Worm (Caenorhabditis elegans) whole organism, L4 larva: ENCODE data around the gene glr-2.

ENCODE experiments used
- F26F4.8 ChIP-seq: fragments of 200-800 bp; sonication (Bioruptor generic); conservative IDR thresholded peaks from 2 replicates; pipeline ENCODE4 v1.3.6; 2022; ENCODE audit warnings: missing genetic modification characterization, missing compliant biosample characterization
- F49E8.2 ChIP-seq: sonication (generic microtip); optimal IDR thresholded peaks from 2 replicates; lab custom pipeline; 2016; ENCODE audit warnings: missing compliant biosample characterization, mild to moderate bottlenecking, missing genetic modification characterization, borderline replicate concordance
- T20F7.1 ChIP-seq: fragments of 200-800 bp; sonication (Bioruptor generic); optimal IDR thresholded peaks from 2 replicates; lab custom pipeline; 2018; ENCODE audit warnings: mild to moderate bottlenecking, missing genetic modification characterization, missing compliant biosample characterization
- Y48G9A.11 ChIP-seq: fragments of 200-800 bp; sonication (Bioruptor generic); IDR thresholded peaks from 2 replicates; pipeline ENCODE4 v1.3.6; 2022; ENCODE audit warnings: missing genetic modification reagents, missing genetic modification characterization, missing compliant biosample characterization
- aly-2 ChIP-seq: sonication (generic microtip); optimal IDR thresholded peaks from 2 replicates; lab custom pipeline; 2018; ENCODE audit warnings: missing biosample characterization, missing genetic modification characterization
- attf-4 ChIP-seq: sonication (generic microtip); optimal IDR thresholded peaks from 3 replicates; lab custom pipeline; 2017; ENCODE audit warnings: missing biosample characterization, missing genetic modification characterization
- ceh-20 ChIP-seq: fragments of 200-800 bp; sonication (Bioruptor generic); IDR thresholded peaks from 2 replicates; pipeline ENCODE4 v1.3.6; 2022; ENCODE audit warnings: missing genetic modification reagents, missing genetic modification characterization, missing compliant biosample characterization
- ceh-32 ChIP-seq: sonication (generic microtip); optimal IDR thresholded peaks from 2 replicates; lab custom pipeline; 2016; ENCODE audit warnings: mild to moderate bottlenecking, missing genetic modification characterization, missing compliant biosample characterization; ENCODE audit not compliant: poor library complexity
- ceh-44 ChIP-seq: fragments of 200-800 bp; sonication (Bioruptor generic); IDR thresholded peaks from 2 replicates; pipeline ENCODE4 v1.3.6; 2022; ENCODE audit warnings: missing genetic modification reagents, missing genetic modification characterization, missing compliant biosample characterization
- ceh-62 ChIP-seq: sonication (generic microtip); optimal IDR thresholded peaks from 2 replicates; lab custom pipeline; 2017; ENCODE audit warnings: missing biosample characterization, missing genetic modification characterization
- ceh-82 ChIP-seq: sonication (generic microtip); optimal IDR thresholded peaks from 2 replicates; lab custom pipeline; 2017; ENCODE audit warnings: missing biosample characterization, missing genetic modification characterization
- daf-12 ChIP-seq: fragments of 150-350 bp; optimal IDR thresholded peaks from 2 replicates; lab custom pipeline; 2014; ENCODE audit warnings: missing biosample characterization, missing genetic modification reagents, missing genetic modification characterization
- daf-19 ChIP-seq: fragments of 200-800 bp; sonication (Bioruptor generic); conservative IDR thresholded peaks from 2 replicates; pipeline ENCODE4 v1.3.6; 2022; ENCODE audit warnings: missing genetic modification characterization, missing compliant biosample characterization
- dmd-6 ChIP-seq: fragments of 200-800 bp; sonication (Bioruptor generic); IDR thresholded peaks from 2 replicates; pipeline ENCODE4 v1.3.6; 2022; ENCODE audit warnings: missing genetic modification reagents, missing genetic modification characterization, missing compliant biosample characterization
- duxl-1 ChIP-seq: sonication (generic microtip); optimal IDR thresholded peaks from 2 replicates; lab custom pipeline; 2016; ENCODE audit warnings: mild to moderate bottlenecking, missing genetic modification characterization, moderate library complexity, missing compliant biosample characterization; ENCODE audit not compliant: poor library complexity
- dve-1 ChIP-seq: sonication (generic microtip); optimal IDR thresholded peaks from 2 replicates; lab custom pipeline; 2017; ENCODE audit warnings: antibody characterized with exemption, mild to moderate bottlenecking, missing genetic modification characterization, missing compliant biosample characterization; ENCODE audit not compliant: insufficient read depth
- egl-27 ChIP-seq: sonication (generic microtip); optimal IDR thresholded peaks from 3 replicates; lab custom pipeline; 2017; ENCODE audit warnings: missing biosample characterization, missing genetic modification reagents, missing genetic modification characterization
- egl-43 ChIP-seq: fragments of 200-800 bp; sonication (Bioruptor generic); IDR thresholded peaks from 2 replicates; pipeline ENCODE4 v1.3.6; 2022; ENCODE audit warnings: missing genetic modification reagents, missing genetic modification characterization, missing compliant biosample characterization
- fkh-10 ChIP-seq: fragments of 150-350 bp; optimal IDR thresholded peaks from 2 replicates; lab custom pipeline; 2014; ENCODE audit warnings: missing biosample characterization, missing genetic modification reagents, missing genetic modification characterization
- gei-8 ChIP-seq: fragments of 200-800 bp; sonication (Bioruptor generic); optimal IDR thresholded peaks from 2 replicates; lab custom pipeline; 2018; ENCODE audit warnings: mild to moderate bottlenecking, missing genetic modification characterization, missing compliant biosample characterization
- hif-1 ChIP-seq, 2 experiments: sonication (generic microtip); optimal IDR thresholded peaks; 2 replicates each; lab custom pipeline; 2016 to 2017; ENCODE audit warnings: missing compliant biosample characterization in 2 of 2, missing genetic modification characterization in 2 of 2, missing genetic modification reagents in 2 of 2, missing genotype in 2 of 2, mild to moderate bottlenecking in 1 of 2
- hlh-11 ChIP-seq: fragments of 200-800 bp; sonication (Bioruptor generic); optimal IDR thresholded peaks from 2 replicates; lab custom pipeline; 2018; ENCODE audit warnings: mild to moderate bottlenecking, missing genetic modification characterization, missing compliant biosample characterization
- hlh-30 ChIP-seq: sonication (generic microtip); optimal IDR thresholded peaks from 2 replicates; lab custom pipeline; 2017; ENCODE audit warnings: antibody characterized with exemption, mild to moderate bottlenecking, missing genetic modification characterization, missing compliant biosample characterization; ENCODE audit not compliant: insufficient read depth
- hmg-1.1 ChIP-seq: fragments of 200-800 bp; sonication (Bioruptor generic); IDR thresholded peaks from 2 replicates; pipeline ENCODE4 v1.3.6; 2022; ENCODE audit warnings: missing genetic modification reagents, missing genetic modification characterization, missing compliant biosample characterization
- jun-1 ChIP-seq: fragments of 150-350 bp; optimal IDR thresholded peaks from 2 replicates; lab custom pipeline; 2014; ENCODE audit warnings: missing biosample characterization, missing genetic modification reagents, missing genetic modification characterization
- lim-7 ChIP-seq: fragments of 200-800 bp; sonication (Bioruptor generic); IDR thresholded peaks from 2 replicates; pipeline ENCODE4 v1.3.6; 2022; ENCODE audit warnings: missing genetic modification characterization, missing compliant biosample characterization
- lin-1 ChIP-seq: fragments of 200-800 bp; sonication (Bioruptor generic); IDR thresholded peaks from 2 replicates; pipeline ENCODE4 v1.3.6; 2022; ENCODE audit warnings: missing genetic modification reagents, missing genetic modification characterization, missing compliant biosample characterization
- lin-13 ChIP-seq: fragments of 150-350 bp; optimal IDR thresholded peaks from 2 replicates; lab custom pipeline; 2014; ENCODE audit warnings: missing biosample characterization, missing genetic modification reagents, missing genetic modification characterization
- lin-15B ChIP-seq: fragments of 150-350 bp; sonication (generic microtip); optimal IDR thresholded peaks from 3 replicates; lab custom pipeline; 2014; ENCODE audit warnings: missing biosample characterization, missing genetic modification characterization
- lin-29 ChIP-seq: fragments of 200-800 bp; sonication (Bioruptor generic); IDR thresholded peaks from 2 replicates; pipeline ENCODE4 v1.3.6; 2022; ENCODE audit warnings: missing genetic modification reagents, missing genetic modification characterization, missing compliant biosample characterization
- madf-5 ChIP-seq, 2 experiments: fragments of 200-800 bp; sonication (Bioruptor generic); IDR thresholded peaks; 2 replicates each; pipeline ENCODE4 v1.3.6; 2022; ENCODE audit warnings: missing compliant biosample characterization in 2 of 2, missing genetic modification characterization in 2 of 2
- mdl-1 ChIP-seq, 2 experiments: fragments of 150-350 bp in 1 of 2; sonication (generic microtip) in 1 of 2; optimal IDR thresholded peaks; 2 replicates each; lab custom pipeline; 2014 to 2017; ENCODE audit warnings: missing biosample characterization in 2 of 2, missing genetic modification characterization in 2 of 2
- mdt-29 ChIP-seq: fragments of 200-800 bp; sonication (Bioruptor generic); IDR thresholded peaks from 2 replicates; pipeline ENCODE4 v1.3.6; 2022; ENCODE audit warnings: missing genetic modification reagents, missing genetic modification characterization, missing compliant biosample characterization
- mxl-2 ChIP-seq: fragments of 200-800 bp; sonication (Bioruptor generic); conservative IDR thresholded peaks from 2 replicates; pipeline ENCODE4 v1.3.6; 2022; ENCODE audit warnings: missing genetic modification reagents, missing genetic modification characterization, missing compliant biosample characterization
- nhr-10 ChIP-seq: fragments of 150-350 bp; optimal IDR thresholded peaks from 2 replicates; lab custom pipeline; 2014; ENCODE audit warnings: missing biosample characterization, missing genetic modification characterization
- nhr-102 ChIP-seq: sonication (generic microtip); optimal IDR thresholded peaks from 2 replicates; lab custom pipeline; 2016; ENCODE audit warnings: mild to moderate bottlenecking, missing genetic modification characterization, moderate library complexity, missing compliant biosample characterization
- nhr-111 ChIP-seq: fragments of 200-800 bp; sonication (Bioruptor generic); optimal IDR thresholded peaks from 2 replicates; lab custom pipeline; 2018; ENCODE audit warnings: mild to moderate bottlenecking, missing genetic modification characterization, missing compliant biosample characterization
- nhr-25 ChIP-seq: sonication (generic microtip); optimal IDR thresholded peaks from 2 replicates; lab custom pipeline; 2017; ENCODE audit warnings: missing genetic modification characterization, mild to moderate bottlenecking, missing compliant biosample characterization, antibody characterized with exemption, moderate library complexity, borderline replicate concordance; ENCODE audit not compliant: insufficient read depth
- nhr-76 ChIP-seq: fragments of 150-350 bp; optimal IDR thresholded peaks from 2 replicates; lab custom pipeline; 2014; ENCODE audit warnings: missing biosample characterization, missing genetic modification characterization
- pha-4 ChIP-seq, 2 experiments: fragments of 150-350 bp in 1 of 2; fragments of 200-800 bp in 1 of 2; sonication (Bioruptor generic) in 1 of 2; IDR thresholded peaks in 1 of 2; optimal IDR thresholded peaks in 1 of 2; 2 replicates each; pipeline versions ENCODE4 v1.3.6 to Lab custom; 2014 to 2022; ENCODE audit warnings: missing genetic modification characterization in 2 of 2, missing genetic modification reagents in 2 of 2, missing biosample characterization in 1 of 2, missing compliant biosample characterization in 1 of 2
- php-3 ChIP-seq: fragments of 200-800 bp; sonication (Bioruptor generic); IDR thresholded peaks from 2 replicates; pipeline ENCODE4 v1.3.6; 2022; ENCODE audit warnings: missing genetic modification reagents, missing genetic modification characterization, missing compliant biosample characterization
- pqm-1 ChIP-seq: sonication (generic microtip); optimal IDR thresholded peaks from 2 replicates; lab custom pipeline; 2017; ENCODE audit warnings: missing biosample characterization, missing genetic modification characterization
- snpc-1.2 ChIP-seq: fragments of 200-800 bp; sonication (Bioruptor generic); IDR thresholded peaks from 2 replicates; pipeline ENCODE4 v1.3.6; 2022; ENCODE audit warnings: missing genetic modification reagents, missing genetic modification characterization, missing compliant biosample characterization
- spr-1 ChIP-seq: sonication (generic microtip); optimal IDR thresholded peaks from 2 replicates; lab custom pipeline; 2016; ENCODE audit warnings: mild to moderate bottlenecking, missing genetic modification characterization, missing compliant biosample characterization
- tra-1 ChIP-seq: fragments of 200-800 bp; sonication (Bioruptor generic); IDR thresholded peaks from 2 replicates; pipeline ENCODE4 v1.3.6; 2022; ENCODE audit warnings: missing genetic modification reagents, missing genetic modification characterization, missing compliant biosample characterization
- unc-39 ChIP-seq: sonication (generic microtip); optimal IDR thresholded peaks from 2 replicates; lab custom pipeline; 2017; ENCODE audit warnings: missing biosample characterization, missing genetic modification characterization
- zfp-3 ChIP-seq: fragments of 200-800 bp; sonication (Bioruptor generic); conservative IDR thresholded peaks from 2 replicates; pipeline ENCODE4 v1.3.6; 2022; ENCODE audit warnings: missing genetic modification reagents, missing genetic modification characterization, missing compliant biosample characterization

The glr-2 gene

DNA sequence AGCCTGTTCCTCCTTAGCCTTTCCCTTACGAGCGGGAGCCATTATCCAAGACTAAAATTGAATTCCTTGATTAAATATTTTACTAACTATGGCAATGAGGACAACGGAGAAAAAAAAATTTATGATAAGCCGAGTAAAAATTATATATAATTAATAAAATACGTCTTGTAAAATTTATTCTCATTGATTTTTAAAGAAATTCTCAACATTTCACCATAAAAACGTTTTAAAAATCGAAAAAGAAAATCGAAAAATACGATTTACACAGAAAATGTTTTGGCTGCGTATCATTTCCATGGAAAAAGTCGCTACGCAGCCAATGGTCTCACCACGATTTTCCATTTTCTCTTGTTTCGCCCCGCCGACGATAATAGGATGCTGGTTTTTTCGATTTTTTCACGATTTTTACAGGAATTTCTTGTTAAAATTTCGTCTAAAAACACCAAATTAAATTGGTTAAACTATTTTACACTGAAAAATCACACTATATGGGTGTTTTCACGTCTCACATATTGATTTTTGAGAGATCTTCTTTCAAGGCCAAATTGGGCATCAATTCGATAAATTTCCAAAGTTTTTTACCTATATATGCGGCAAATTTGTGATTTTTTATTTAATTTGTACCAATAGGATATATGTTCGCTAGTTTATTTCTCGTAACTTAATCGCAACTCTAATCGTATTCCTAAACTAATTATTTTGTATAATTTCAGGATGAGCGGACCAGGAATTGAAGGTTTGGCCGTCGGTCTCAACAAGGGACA lies 35.0 kb upstream of the glr-2 start, which contains the start of the genes rps-14 and rpl-36 (continued):
- TF ChIP-seq hlh-11 (peak; percentile 80), nhr-76 (tag; lab: Kevin White, UChicago) (no peak), dmd-6 (GFP tag; lab: Robert Waterston, UW) (peak; percentile 71), dve-1 (tag; lab: Kevin White, UChicago) (peak; percentile 95), ceh-62 (tag; lab: Kevin White, UChicago) (no peak), gei-8 (GFP tag; lab: Kevin White, UChicago) (no peak), unc-39 (tag; lab: Kevin White, UChicago) (no peak), daf-19 (no peak), nhr-10 (tag; lab: Kevin White, UChicago) (no peak), Y48G9A.11 (no peak), lin-1 (GFP tag; lab: Robert Waterston, UW) (no peak), ceh-44 (GFP tag; lab: Robert Waterston, UW) (no peak), jun-1 (tag; lab: Kevin White, UChicago) (peak; percentile 21), ceh-20 (peak; percentile 63; the same call in 1 of the 2 replicates), pqm-1 (tag; lab: Kevin White, UChicago) (no peak), F49E8.2 (tag; lab: Kevin White, UChicago) (no peak), lin-15B (tag; lab: Kevin White, UChicago) (peak; percentile 34), duxl-1 (tag; lab: Kevin White, UChicago) (peak; percentile 76), spr-1 (tag; lab: Kevin White, UChicago) (peak; percentile 65), mdt-29 (GFP tag; lab: Robert Waterston, UW) (no peak), tra-1 (GFP tag; lab: Robert Waterston, UW) (0 out of 2 replicates have a peak, but pooled peaks have one; percentile 42), attf-4 (tag; lab: Kevin White, UChicago) (no peak), snpc-1.2 (GFP tag; lab: Robert Waterston, UW) (0 out of 2 replicates have a peak, but pooled peaks have one; percentile 9), pha-4 (GFP tag; IDR thresholded peaks at IDR 0.05; lab: Robert Waterston, UW) (peak; percentile 35; the same call in 1 of the 2 replicates), pha-4 (tag; optimal IDR thresholded peaks at IDR 0.05; lab: Kevin White, UChicago) (peak; percentile 92), daf-12 (no peak), hmg-1.1 (GFP tag; lab: Robert Waterston, UW) (peak; percentile 62; the same call in 1 of the 2 replicates), T20F7.1 (peak; percentile 90), zfp-3 (peak; percentile 84), egl-43 (no peak), nhr-25 (peak; percentile 62), aly-2 (tag; lab: Kevin White, UChicago) (no peak), lin-13 (GFP tag; lab: Kevin White, UChicago) (peak; percentile 60), F26F4.8 (GFP tag; lab: Robert Waterston, UW) (no peak), nhr-102 (tag; lab: Kevin White, UChicago) (peak; percentile 75), mdl-1 (tag; optimal IDR thresholded peaks at IDR 0.05; lab: Kevin White, UChicago) (peak in 1 of 2 experiments; percentile 16), ceh-82 (tag; lab: Kevin White, UChicago) (no peak), mxl-2 (no peak), egl-27 (tag; lab: Kevin White, UChicago) (no peak), ceh-32 (tag; lab: Kevin White, UChicago) (no peak), nhr-111 (GFP tag; lab: Kevin White, UChicago) (no peak), madf-5 (GFP tag; IDR thresholded peaks at IDR 0.05; lab: Robert Waterston, UW) (no peak), lin-29 (GFP tag; lab: Robert Waterston, UW) (peak; percentile 12; the same call in 1 of the 2 replicates), php-3 (GFP tag; lab: Robert Waterston, UW) (no peak), hif-1 (tag; optimal IDR thresholded peaks at IDR 0.05; lab: Kevin White, UChicago) (peak in 1 of 2 experiments; percentile 64), lim-7 (GFP tag; lab: Robert Waterston, UW) (no peak), hlh-30 (tag; lab: Kevin White, UChicago) (peak; percentile 77), fkh-10 (GFP tag; lab: Kevin White, UChicago) (peak; percentile 49)
